Fruit fly (Drosophila melanogaster) whole organism, embryonic: ENCODE data around the gene Cpr64Ad.
A peak's percentile ranks its signal among the peaks of the same experiment; 100 is the strongest.

Experiments
- Adf1 ChIP-seq: fragments of 200-800 bp; sonication (Bioruptor generic); IDR thresholded peaks from 2 replicates; pipeline ENCODE4 v1.3.6; 2022; ENCODE audit warnings: missing biosample characterization, missing genetic modification characterization
- B-H2 ChIP-seq: fragments of 200-800 bp; sonication (Bioruptor generic); optimal IDR thresholded peaks from 2 replicates; lab custom pipeline; 2018; ENCODE audit warnings: missing biosample characterization, mild to moderate bottlenecking, missing genetic modification characterization
- CG10147 ChIP-seq: fragments of 200-800 bp; sonication (Bioruptor generic); optimal IDR thresholded peaks from 2 replicates; lab custom pipeline; 2019; ENCODE audit warnings: missing biosample characterization, mild to moderate bottlenecking, missing genetic modification characterization, moderate library complexity
- CG1024 ChIP-seq: fragments of 200-800 bp; sonication (Bioruptor generic); IDR thresholded peaks from 2 replicates; pipeline ENCODE4 v1.3.6; 2022; ENCODE audit warnings: missing biosample characterization, missing genetic modification characterization
- CG10565 ChIP-seq: fragments of 200-800 bp; sonication (Bioruptor generic); optimal IDR thresholded peaks from 3 replicates; lab custom pipeline; 2016; ENCODE audit warnings: missing biosample characterization, mild to moderate bottlenecking, missing genetic modification characterization
- CG11456 ChIP-seq: fragments of 200-800 bp; sonication (Bioruptor generic); IDR thresholded peaks from 3 replicates; pipeline ENCODE4 v1.3.6; 2022; ENCODE audit warnings: missing biosample characterization, missing genetic modification characterization
- CG12219 ChIP-seq: fragments of 200-800 bp; sonication (Bioruptor generic); optimal IDR thresholded peaks from 3 replicates; lab custom pipeline; 2018; ENCODE audit warnings: missing biosample characterization, mild to moderate bottlenecking, missing genetic modification characterization
- CG14050 ChIP-seq: fragments of 200-800 bp; sonication (Bioruptor generic); IDR thresholded peaks from 3 replicates; pipeline ENCODE4 v1.3.6; 2022; ENCODE audit warnings: missing biosample characterization, missing genetic modification characterization
- CG15601 ChIP-seq: fragments of 200-800 bp; sonication (Bioruptor generic); optimal IDR thresholded peaks from 3 replicates; lab custom pipeline; 2019; ENCODE audit warnings: missing biosample characterization, mild to moderate bottlenecking, missing genetic modification characterization, moderate library complexity
- CG1647 ChIP-seq: fragments of 200-800 bp; sonication (Bioruptor generic); optimal IDR thresholded peaks from 3 replicates; lab custom pipeline; 2016; ENCODE audit warnings: missing biosample characterization, missing genetic modification characterization
- CG17361 ChIP-seq: fragments of 200-800 bp; sonication (Bioruptor generic); IDR thresholded peaks from 3 replicates; pipeline ENCODE4 v1.3.6; 2022; ENCODE audit warnings: missing biosample characterization, missing genetic modification characterization
- CG17802 ChIP-seq: fragments of 200-800 bp; sonication (Bioruptor generic); optimal IDR thresholded peaks from 2 replicates; lab custom pipeline; 2018; ENCODE audit warnings: missing biosample characterization, mild to moderate bottlenecking, missing genetic modification characterization, moderate library complexity
- CG33557 ChIP-seq: fragments of 200-800 bp; sonication (Bioruptor generic); optimal IDR thresholded peaks from 2 replicates; lab custom pipeline; 2019; ENCODE audit warnings: missing biosample characterization, mild to moderate bottlenecking, missing genetic modification characterization, moderate library complexity
- CG34422 ChIP-seq: fragments of 200-800 bp; sonication (Bioruptor generic); IDR thresholded peaks from 3 replicates; pipeline ENCODE4 v1.3.6; 2022; ENCODE audit warnings: missing biosample characterization, missing genetic modification characterization
- CG4360 ChIP-seq: fragments of 200-800 bp; sonication (Bioruptor generic); IDR thresholded peaks from 2 replicates; pipeline ENCODE4 v1.3.6; 2022; ENCODE audit warnings: missing biosample characterization, missing genetic modification characterization
- CG6654 ChIP-seq: fragments of 200-800 bp; sonication (Bioruptor generic); optimal IDR thresholded peaks from 2 replicates; lab custom pipeline; 2017; ENCODE audit warnings: missing biosample characterization, mild to moderate bottlenecking, missing genetic modification characterization
- CG7357 ChIP-seq: fragments of 200-800 bp; sonication (Bioruptor generic); IDR thresholded peaks from 3 replicates; pipeline ENCODE4 v1.3.6; 2022; ENCODE audit warnings: missing biosample characterization, missing genetic modification characterization
- CG9932 ChIP-seq: fragments of 200-800 bp; sonication (Bioruptor generic); IDR thresholded peaks from 2 replicates; pipeline ENCODE4 v1.3.6; 2022; ENCODE audit warnings: missing biosample characterization, missing genetic modification characterization
- Chrac-16 ChIP-seq: fragments of 200-800 bp; sonication (Bioruptor generic); optimal IDR thresholded peaks from 3 replicates; lab custom pipeline; 2016; ENCODE audit warnings: missing biosample characterization, missing genetic modification characterization
- Dek ChIP-seq: fragments of 200-800 bp; sonication (Bioruptor generic); optimal IDR thresholded peaks from 3 replicates; lab custom pipeline; 2019; ENCODE audit warnings: missing biosample characterization, mild to moderate bottlenecking, missing genetic modification characterization, moderate library complexity
- Drgx ChIP-seq: fragments of 200-800 bp; sonication (Bioruptor generic); IDR thresholded peaks from 2 replicates; pipeline ENCODE4 v1.3.6; 2022; ENCODE audit warnings: missing biosample characterization, missing genetic modification characterization
- Eip74EF ChIP-seq, 2 experiments: fragments of 200-800 bp in 1 of 2; fragments of >200 bp in 1 of 2; sonication (Bioruptor generic) in 1 of 2; optimal IDR thresholded peaks; 2 replicates each; lab custom pipeline; 2017 to 2019; ENCODE audit warnings: missing biosample characterization in 2 of 2, missing genetic modification characterization in 2 of 2, mild to moderate bottlenecking in 1 of 2, moderate library complexity in 1 of 2
- Fer3 ChIP-seq: fragments of 200-800 bp; sonication (Bioruptor generic); optimal IDR thresholded peaks from 2 replicates; lab custom pipeline; 2018; ENCODE audit warnings: missing biosample characterization, mild to moderate bottlenecking, missing genetic modification characterization, moderate library complexity
- Lpt ChIP-seq: fragments of >200 bp; optimal IDR thresholded peaks from 2 replicates; lab custom pipeline; 2018; ENCODE audit warnings: missing biosample characterization, missing genetic modification characterization
- Med ChIP-seq: fragments of 200-800 bp; sonication (Bioruptor generic); peaks from one replicate; lab custom pipeline; 2016; ENCODE audit warnings: missing biosample characterization, missing genetic modification characterization, mild to moderate bottlenecking, inconsistent platforms, moderate library complexity
- Neu2 ChIP-seq: fragments of 200-800 bp; sonication (Bioruptor generic); optimal IDR thresholded peaks from 3 replicates; lab custom pipeline; 2016; ENCODE audit warnings: missing biosample characterization, missing genetic modification characterization, borderline replicate concordance
- Optix ChIP-seq: fragments of 200-800 bp; sonication (Bioruptor generic); IDR thresholded peaks from 3 replicates; pipeline ENCODE4 v1.3.6; 2022; ENCODE audit warnings: missing biosample characterization, missing genetic modification characterization
- Rfx ChIP-seq: fragments of 200-800 bp; sonication (Bioruptor generic); IDR thresholded peaks from 2 replicates; pipeline ENCODE4 v1.3.6; 2022; ENCODE audit warnings: missing biosample characterization, missing genetic modification characterization
- ab ChIP-seq: fragments of 200-800 bp; sonication (Bioruptor generic); optimal IDR thresholded peaks from 2 replicates; lab custom pipeline; 2016; ENCODE audit warnings: missing biosample characterization, missing genetic modification characterization
- al ChIP-seq: fragments of 200-800 bp; sonication (Bioruptor generic); IDR thresholded peaks from 2 replicates; pipeline ENCODE4 v1.3.6; 2022; ENCODE audit warnings: missing biosample characterization, missing genetic modification characterization
- amos ChIP-seq: fragments of 200-800 bp; sonication (Bioruptor generic); IDR thresholded peaks from 2 replicates; pipeline ENCODE4 v1.3.6; 2022; ENCODE audit warnings: missing biosample characterization, missing genetic modification characterization; ENCODE audit not compliant: partially characterized antibody
- cad ChIP-seq: fragments of >200 bp; optimal IDR thresholded peaks from 2 replicates; lab custom pipeline; 2017; ENCODE audit warnings: missing biosample characterization, missing genetic modification characterization
- ems ChIP-seq: fragments of 200-800 bp; sonication (Bioruptor generic); optimal IDR thresholded peaks from 3 replicates; lab custom pipeline; 2016; ENCODE audit warnings: missing biosample characterization, missing genetic modification characterization
- esg ChIP-seq: fragments of 200-800 bp; sonication (Bioruptor generic); conservative IDR thresholded peaks from 2 replicates; pipeline ENCODE4 v1.3.6; 2022; ENCODE audit warnings: missing biosample characterization, missing genetic modification characterization
- fd102C ChIP-seq: fragments of 200-800 bp; sonication (Bioruptor generic); optimal IDR thresholded peaks from 2 replicates; lab custom pipeline; 2018; ENCODE audit warnings: missing biosample characterization, mild to moderate bottlenecking, missing genetic modification characterization, moderate library complexity
- gsb ChIP-seq: fragments of 200-800 bp; sonication (Bioruptor generic); IDR thresholded peaks from 2 replicates; pipeline ENCODE4 v1.3.6; 2022; ENCODE audit warnings: missing biosample characterization, missing genetic modification characterization
- gsb-n ChIP-seq: fragments of 200-800 bp; sonication (Bioruptor generic); optimal IDR thresholded peaks from 3 replicates; lab custom pipeline; 2018; ENCODE audit warnings: missing biosample characterization, mild to moderate bottlenecking, missing genetic modification characterization
- hb ChIP-seq: fragments of 200-800 bp; sonication (Bioruptor generic); IDR thresholded peaks from 3 replicates; pipeline ENCODE4 v1.3.6; 2022; ENCODE audit warnings: missing biosample characterization, missing genetic modification characterization; ENCODE audit not compliant: partially characterized antibody
- hth ChIP-seq: fragments of >200 bp; optimal IDR thresholded peaks from 2 replicates; lab custom pipeline; 2017; ENCODE audit warnings: inconsistent platforms
- nerfin-2 ChIP-seq: fragments of 200-800 bp; sonication (Bioruptor generic); IDR thresholded peaks from 2 replicates; pipeline ENCODE4 v1.3.6; 2022; ENCODE audit warnings: missing biosample characterization, missing genetic modification characterization; ENCODE audit not compliant: partially characterized antibody
- nom ChIP-seq: fragments of 200-800 bp; sonication (Bioruptor generic); optimal IDR thresholded peaks from 2 replicates; lab custom pipeline; 2017; ENCODE audit warnings: missing biosample characterization, missing genetic modification characterization, mild to moderate bottlenecking, moderate library complexity, missing genetic modification reagents
- otp ChIP-seq: fragments of 200-800 bp; sonication (Bioruptor generic); IDR thresholded peaks from 3 replicates; pipeline ENCODE4, ENCODE4 v1.3.6; 2022; ENCODE audit warnings: missing biosample characterization, missing genetic modification characterization
- pb ChIP-seq: fragments of 200-800 bp; sonication (Bioruptor generic); optimal IDR thresholded peaks from 3 replicates; lab custom pipeline; 2016; ENCODE audit warnings: missing biosample characterization, missing genetic modification characterization
- pros ChIP-seq: fragments of 200-800 bp; sonication (Bioruptor generic); optimal IDR thresholded peaks from 3 replicates; lab custom pipeline; 2019; ENCODE audit warnings: missing biosample characterization, mild to moderate bottlenecking, missing genetic modification characterization, moderate library complexity
- pum ChIP-seq: fragments of 200-800 bp; sonication (Bioruptor generic); optimal IDR thresholded peaks from 2 replicates; lab custom pipeline; 2016; ENCODE audit warnings: missing biosample characterization, missing genetic modification characterization
- repo ChIP-seq: fragments of 200-800 bp; sonication (Bioruptor generic); optimal IDR thresholded peaks from 2 replicates; lab custom pipeline; 2016; ENCODE audit warnings: missing biosample characterization, missing genetic modification characterization
- sens-2 ChIP-seq: fragments of 200-800 bp; sonication (Bioruptor generic); IDR thresholded peaks from 2 replicates; pipeline ENCODE4 v1.3.6; 2022; ENCODE audit warnings: missing biosample characterization, missing genetic modification characterization
- shn ChIP-seq: fragments of 200-800 bp; sonication (Bioruptor generic); optimal IDR thresholded peaks from 3 replicates; lab custom pipeline; 2016; ENCODE audit warnings: missing biosample characterization, missing genetic modification characterization
- so ChIP-seq: fragments of 200-800 bp; sonication (Bioruptor generic); IDR thresholded peaks from 3 replicates; pipeline ENCODE4 v1.3.6; 2022; ENCODE audit warnings: missing biosample characterization, missing genetic modification characterization
- tio ChIP-seq: fragments of 200-800 bp; sonication (Bioruptor generic); optimal IDR thresholded peaks from 2 replicates; lab custom pipeline; 2017; ENCODE audit warnings: missing biosample characterization, missing genetic modification characterization, inconsistent platforms
- toy ChIP-seq: fragments of 200-800 bp; sonication (Bioruptor generic); IDR thresholded peaks from 2 replicates; pipeline ENCODE4 v1.3.6; 2022; ENCODE audit warnings: missing biosample characterization, missing genetic modification characterization
- ttk ChIP-seq: fragments of 200-800 bp; sonication (Bioruptor generic); IDR thresholded peaks from 2 replicates; pipeline ENCODE4 v2.1.2; 2022; ENCODE audit warnings: missing biosample characterization, missing genetic modification characterization

Cpr64Ad gene

DNA sequence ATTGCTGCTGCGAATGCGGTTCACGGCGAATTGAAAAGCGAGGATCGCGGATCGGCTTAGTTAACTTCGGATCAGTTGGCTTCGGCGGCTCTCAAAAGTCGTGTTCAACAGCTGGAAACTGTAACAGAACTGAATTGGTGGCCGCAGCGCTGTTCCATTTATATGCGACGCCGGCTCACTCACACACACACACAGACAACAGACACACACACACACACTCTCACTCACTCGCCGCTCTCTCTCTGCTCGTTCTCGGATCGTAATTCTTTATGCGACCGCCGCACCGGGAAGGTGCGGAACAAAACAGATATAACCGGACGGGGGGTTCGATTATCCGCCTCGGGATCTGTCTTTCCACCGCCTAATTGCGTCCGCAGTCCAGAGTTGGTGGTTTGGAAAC is 12.0 kb downstream of the Cpr64Ad start, which contains the start of gene CG46460 (continued):
- TF ChIP-seq CG34422, result 0 out of 3 replicates have a peak, but pooled peaks have one; percentile 36
- no peak for TF ChIP-seq Dek (tag; lab: Kevin White, UChicago)
- no peak for TF ChIP-seq al
- TF ChIP-seq shn (GFP tag; lab: Kevin White, UChicago), result no peak
- TF ChIP-seq fd102C (GFP tag; lab: Kevin White, UChicago), result no peak
- TF ChIP-seq CG1024, result no peak
- TF ChIP-seq gsb-n (tag; lab: Kevin White, UChicago), result no peak
- TF ChIP-seq Fer3 (tag; lab: Kevin White, UChicago), result no peak
- TF ChIP-seq CG1647, result no peak
- no peak for TF ChIP-seq ab
- TF ChIP-seq Optix (GFP tag; lab: Robert Waterston, UW), result no peak
- TF ChIP-seq Neu2, result no peak
- TF ChIP-seq esg, result no peak
- TF ChIP-seq pb (GFP tag; lab: Kevin White, UChicago), result no peak
- TF ChIP-seq CG15601 (tag; lab: Kevin White, UChicago), result peak; percentile 2
- TF ChIP-seq gsb (GFP tag; lab: Robert Waterston, UW), result no peak
- peak; percentile 67; the same call in 2 of the 3 replicates for TF ChIP-seq so (GFP tag; lab: Robert Waterston, UW)
- no peak for TF ChIP-seq CG7357 (GFP tag; lab: Robert Waterston, UW)
- TF ChIP-seq otp, result no peak
- peak; percentile 31; the same call in 1 of the 2 replicates for TF ChIP-seq sens-2
- no peak for TF ChIP-seq Drgx (GFP tag; lab: Robert Waterston, UW)
- no peak for TF ChIP-seq CG11456 (GFP tag; lab: Robert Waterston, UW)
- no peak for TF ChIP-seq hth (lab: Kevin White, UChicago)
- no peak for TF ChIP-seq Chrac-16 (GFP tag; lab: Kevin White, UChicago)
- no peak for TF ChIP-seq CG6654 (GFP tag; lab: Kevin White, UChicago)
- no peak for TF ChIP-seq CG14050 (GFP tag; lab: Robert Waterston, UW)
- no peak for TF ChIP-seq CG17361 (GFP tag; lab: Robert Waterston, UW)
- no peak for TF ChIP-seq CG17802 (tag; lab: Kevin White, UChicago)
- TF ChIP-seq amos (GFP tag; lab: Robert Waterston, UW), result peak; percentile 19; the same call in 1 of the 2 replicates
- no peak for TF ChIP-seq CG10565 (GFP tag; lab: Kevin White, UChicago)
- TF ChIP-seq ems, result no peak
- TF ChIP-seq ttk (GFP tag; lab: Robert Waterston, UW), result no peak
- no peak for TF ChIP-seq tio
- TF ChIP-seq hb, result no peak
- no peak for TF ChIP-seq CG33557 (GFP tag; lab: Kevin White, UChicago)
- TF ChIP-seq repo (GFP tag; lab: Kevin White, UChicago), result peak; percentile 10
- TF ChIP-seq Adf1, result peak; percentile 58
- no peak for TF ChIP-seq Lpt (GFP tag; lab: Kevin White, UChicago)
- no peak for TF ChIP-seq toy
- peak; percentile 45 for TF ChIP-seq nom (GFP tag; lab: Kevin White, UChicago)
- no peak for TF ChIP-seq B-H2 (GFP tag; lab: Kevin White, UChicago)
- TF ChIP-seq Rfx, result 0 out of 2 replicates have a peak, but pooled peaks have one; percentile 12
- no peak for TF ChIP-seq pum (GFP tag; lab: Kevin White, UChicago)
- no peak for TF ChIP-seq CG12219
- TF ChIP-seq pros (GFP tag; lab: Kevin White, UChicago), result no peak
- no peak for TF ChIP-seq Eip74EF (GFP tag; optimal IDR thresholded peaks at IDR 0.05; lab: Kevin White, UChicago)
- peak; percentile 84 for TF ChIP-seq Med
- no peak for TF ChIP-seq CG10147 (GFP tag; lab: Kevin White, UChicago)
- TF ChIP-seq CG9932 (GFP tag; lab: Robert Waterston, UW), result no peak
- peak; percentile 44 for TF ChIP-seq cad
- TF ChIP-seq nerfin-2 (GFP tag; lab: Robert Waterston, UW), result peak; percentile 35; the same call in 1 of the 2 replicates
- peak; percentile 39; the same call in 1 of the 2 replicates for TF ChIP-seq CG4360
